Fruit fly (Drosophila melanogaster) whole organism, embryonic: ENCODE results near the gene lectin-37Db.

Experiments used
- Ada2b ChIP-seq: fragments of 200-800 bp; sonication (Bioruptor generic); IDR thresholded peaks from 2 replicates; pipeline ENCODE4 v1.3.6; 2022; ENCODE audit warnings: missing biosample characterization, missing genetic modification characterization
- Antp ChIP-seq: fragments of 200-800 bp; sonication (Bioruptor generic); optimal IDR thresholded peaks from 3 replicates; lab custom pipeline; 2016; ENCODE audit warnings: missing biosample characterization, missing genetic modification characterization
- CG10147 ChIP-seq: fragments of 200-800 bp; sonication (Bioruptor generic); optimal IDR thresholded peaks from 2 replicates; lab custom pipeline; 2019; ENCODE audit warnings: missing biosample characterization, mild to moderate bottlenecking, missing genetic modification characterization, moderate library complexity
- CG10462 ChIP-seq: fragments of 200-800 bp; sonication (Bioruptor generic); optimal IDR thresholded peaks from 2 replicates; lab custom pipeline; 2016; ENCODE audit warnings: missing biosample characterization, missing genetic modification characterization
- CG12659 ChIP-seq: fragments of 200-800 bp; sonication (Bioruptor generic); optimal IDR thresholded peaks from 3 replicates; lab custom pipeline; 2017; ENCODE audit warnings: mild to moderate bottlenecking, missing biosample characterization, missing genetic modification reagents, missing genetic modification characterization
- CG14860 ChIP-seq: fragments of 200-800 bp; sonication (Bioruptor generic); IDR thresholded peaks from 3 replicates; pipeline ENCODE4 v1.3.6; 2022; ENCODE audit warnings: missing biosample characterization, missing genetic modification characterization; ENCODE audit not compliant: partially characterized antibody
- CG1602 ChIP-seq: fragments of 200-800 bp; sonication (Bioruptor generic); optimal IDR thresholded peaks from 3 replicates; lab custom pipeline; 2016; ENCODE audit warnings: missing biosample characterization, missing genetic modification characterization
- CG1603 ChIP-seq: fragments of 200-800 bp; sonication (Bioruptor generic); optimal IDR thresholded peaks from 2 replicates; lab custom pipeline; 2019; ENCODE audit warnings: missing biosample characterization, mild to moderate bottlenecking, missing genetic modification characterization, moderate library complexity
- CG17359 ChIP-seq: fragments of 200-800 bp; sonication (Bioruptor generic); optimal IDR thresholded peaks from 3 replicates; lab custom pipeline; 2018; ENCODE audit warnings: missing biosample characterization, mild to moderate bottlenecking, missing genetic modification characterization, moderate library complexity
- CG17802 ChIP-seq: fragments of 200-800 bp; sonication (Bioruptor generic); optimal IDR thresholded peaks from 2 replicates; lab custom pipeline; 2018; ENCODE audit warnings: missing biosample characterization, mild to moderate bottlenecking, missing genetic modification characterization, moderate library complexity
- CG2199 ChIP-seq: fragments of 200-800 bp; sonication (Bioruptor generic); IDR thresholded peaks from 3 replicates; pipeline ENCODE4 v1.3.6; 2022; ENCODE audit warnings: missing biosample characterization, missing genetic modification characterization
- CG2678 ChIP-seq: fragments of 200-800 bp; sonication (Bioruptor generic); optimal IDR thresholded peaks from 3 replicates; lab custom pipeline; 2019; ENCODE audit warnings: missing biosample characterization, mild to moderate bottlenecking, missing genetic modification characterization, moderate library complexity
- CG2712 ChIP-seq: fragments of 200-800 bp; optimal IDR thresholded peaks from 3 replicates; lab custom pipeline; 2019; ENCODE audit warnings: missing biosample characterization, mild to moderate bottlenecking, missing genetic modification characterization, moderate library complexity
- CG30020 ChIP-seq: fragments of 200-800 bp; optimal IDR thresholded peaks from 2 replicates; lab custom pipeline; 2019; ENCODE audit warnings: missing biosample characterization, mild to moderate bottlenecking, missing genetic modification characterization, moderate library complexity
- CG31224 ChIP-seq: fragments of 200-800 bp; sonication (Bioruptor generic); IDR thresholded peaks from 2 replicates; pipeline ENCODE4 v1.3.6; 2022; ENCODE audit warnings: missing biosample characterization, missing genetic modification characterization
- CG34422 ChIP-seq: fragments of 200-800 bp; sonication (Bioruptor generic); IDR thresholded peaks from 3 replicates; pipeline ENCODE4 v1.3.6; 2022; ENCODE audit warnings: missing biosample characterization, missing genetic modification characterization
- CG3995 ChIP-seq: fragments of 200-800 bp; sonication (Bioruptor generic); optimal IDR thresholded peaks from 3 replicates; lab custom pipeline; 2016; ENCODE audit warnings: missing biosample characterization, missing genetic modification characterization
- CG42726 ChIP-seq: fragments of 200-800 bp; sonication (Bioruptor generic); IDR thresholded peaks from 2 replicates; pipeline ENCODE4 v1.3.6; 2022; ENCODE audit warnings: missing biosample characterization, missing genetic modification characterization; ENCODE audit not compliant: partially characterized antibody
- CG6254 ChIP-seq: fragments of 200-800 bp; sonication (Bioruptor generic); optimal IDR thresholded peaks from 3 replicates; lab custom pipeline; 2017; ENCODE audit warnings: mild to moderate bottlenecking, missing biosample characterization, missing genetic modification reagents, missing genetic modification characterization
- CG8478 ChIP-seq: fragments of >200 bp; optimal IDR thresholded peaks from 2 replicates; lab custom pipeline; 2018
- CG9437 ChIP-seq: fragments of 200-800 bp; sonication (Bioruptor generic); optimal IDR thresholded peaks from 2 replicates; lab custom pipeline; 2018; ENCODE audit warnings: missing biosample characterization, mild to moderate bottlenecking, missing genetic modification characterization
- CHES-1-like ChIP-seq: fragments of 200-800 bp; sonication (Bioruptor generic); optimal IDR thresholded peaks from 2 replicates; lab custom pipeline; 2016; ENCODE audit warnings: missing biosample characterization, missing genetic modification characterization
- CoRest ChIP-seq: fragments of 200-800 bp; sonication (Bioruptor generic); optimal IDR thresholded peaks from 3 replicates; lab custom pipeline; 2018; ENCODE audit warnings: missing biosample characterization, mild to moderate bottlenecking, missing genetic modification characterization, moderate library complexity
- Dad ChIP-seq: fragments of 200-800 bp; sonication (Bioruptor generic); optimal IDR thresholded peaks from 3 replicates; lab custom pipeline; 2016; ENCODE audit warnings: missing biosample characterization, missing genetic modification characterization
- Dip3 ChIP-seq: fragments of 200-800 bp; sonication (Bioruptor generic); optimal IDR thresholded peaks from 3 replicates; lab custom pipeline; 2016; ENCODE audit warnings: missing biosample characterization, missing genetic modification characterization
- E2f2 ChIP-seq: fragments of 200-800 bp; sonication (Bioruptor generic); IDR thresholded peaks from 2 replicates; pipeline ENCODE4 v1.3.6; 2022; ENCODE audit warnings: missing biosample characterization, missing genetic modification characterization
- ERR ChIP-seq: fragments of 200-800 bp; sonication (Bioruptor generic); optimal IDR thresholded peaks from 2 replicates; lab custom pipeline; 2016; ENCODE audit warnings: missing biosample characterization, missing genetic modification characterization
- Ets65A ChIP-seq: fragments of 200-800 bp; sonication (Bioruptor generic); peaks from one replicate; lab custom pipeline; 2016; ENCODE audit warnings: missing biosample characterization, missing genetic modification characterization
- Fer2 ChIP-seq: fragments of 200-800 bp; sonication (Bioruptor generic); optimal IDR thresholded peaks from 2 replicates; lab custom pipeline; 2018; ENCODE audit warnings: missing biosample characterization, mild to moderate bottlenecking, missing genetic modification characterization, moderate library complexity
- H15 ChIP-seq: fragments of 200-800 bp; sonication (Bioruptor generic); IDR thresholded peaks from 3 replicates; pipeline ENCODE4 v1.3.6; 2022; ENCODE audit warnings: missing biosample characterization, missing genetic modification characterization
- Hr3 ChIP-seq: fragments of 200-800 bp; sonication (Bioruptor generic); optimal IDR thresholded peaks from 3 replicates; lab custom pipeline; 2016; ENCODE audit warnings: missing biosample characterization, missing genetic modification characterization
- Hr51 ChIP-seq, 2 experiments: fragments of 200-800 bp; sonication (Bioruptor generic); optimal IDR thresholded peaks; 2 replicates in 1 of 2; 3 replicates in 1 of 2; lab custom pipeline; 2016 to 2018; ENCODE audit warnings: missing biosample characterization in 2 of 2, missing genetic modification characterization in 2 of 2, mild to moderate bottlenecking in 1 of 2, moderate library complexity in 1 of 2
- Lhr ChIP-seq: fragments of 200-800 bp; sonication (Bioruptor generic); optimal IDR thresholded peaks from 3 replicates; lab custom pipeline; 2017; ENCODE audit warnings: mild to moderate bottlenecking, missing biosample characterization, missing genetic modification reagents, missing genetic modification characterization
- Nf-YB ChIP-seq: fragments of 200-800 bp; sonication (Bioruptor generic); optimal IDR thresholded peaks from 3 replicates; lab custom pipeline; 2019; ENCODE audit warnings: missing biosample characterization, mild to moderate bottlenecking, missing genetic modification characterization, moderate library complexity
- Rfx ChIP-seq: fragments of 200-800 bp; sonication (Bioruptor generic); IDR thresholded peaks from 2 replicates; pipeline ENCODE4 v1.3.6; 2022; ENCODE audit warnings: missing biosample characterization, missing genetic modification characterization
- caup ChIP-seq: fragments of 200-800 bp; sonication (Bioruptor generic); optimal IDR thresholded peaks from 3 replicates; lab custom pipeline; 2017; ENCODE audit warnings: missing biosample characterization, mild to moderate bottlenecking, missing genetic modification characterization, moderate library complexity; ENCODE audit not compliant: severe bottlenecking
- cwo ChIP-seq: fragments of 200-800 bp; sonication (Bioruptor generic); optimal IDR thresholded peaks from 3 replicates; lab custom pipeline; 2017; ENCODE audit warnings: missing biosample characterization, missing genetic modification characterization, mild to moderate bottlenecking, moderate library complexity, missing genetic modification reagents
- disco-r ChIP-seq: fragments of 200-800 bp; sonication (Bioruptor generic); optimal IDR thresholded peaks from 2 replicates; lab custom pipeline; 2016; ENCODE audit warnings: missing biosample characterization, missing genetic modification characterization
- ewg ChIP-seq: fragments of 200-800 bp; sonication (Bioruptor generic); optimal IDR thresholded peaks from 3 replicates; lab custom pipeline; 2017; ENCODE audit warnings: mild to moderate bottlenecking, missing biosample characterization, missing genetic modification reagents, missing genetic modification characterization
- gcm2 ChIP-seq: fragments of 200-800 bp; sonication (Bioruptor generic); optimal IDR thresholded peaks from 2 replicates; lab custom pipeline; 2016; ENCODE audit warnings: missing biosample characterization, missing genetic modification characterization
- row ChIP-seq: fragments of 200-800 bp; sonication (Bioruptor generic); IDR thresholded peaks from 3 replicates; pipeline ENCODE4 v1.3.6; 2022; ENCODE audit warnings: missing biosample characterization, missing genetic modification characterization
- salm ChIP-seq: fragments of 200-800 bp; sonication (Bioruptor generic); optimal IDR thresholded peaks from 2 replicates; lab custom pipeline; 2018; ENCODE audit warnings: missing biosample characterization, mild to moderate bottlenecking, missing genetic modification characterization
- sd ChIP-seq: fragments of 200-800 bp; sonication (Bioruptor generic); optimal IDR thresholded peaks from 3 replicates; lab custom pipeline; 2018; ENCODE audit warnings: missing biosample characterization, mild to moderate bottlenecking, missing genetic modification characterization, moderate library complexity
- seq ChIP-seq: fragments of 200-800 bp; sonication (Bioruptor generic); IDR thresholded peaks from 2 replicates; pipeline ENCODE4 v1.3.6; 2022; ENCODE audit warnings: missing biosample characterization, missing genetic modification characterization
- sima ChIP-seq: fragments of 200-800 bp; sonication (Bioruptor generic); optimal IDR thresholded peaks from 2 replicates; lab custom pipeline; 2016; ENCODE audit warnings: missing biosample characterization, missing genetic modification characterization
- sob ChIP-seq: fragments of 200-800 bp; sonication (Bioruptor generic); IDR thresholded peaks from 2 replicates; pipeline ENCODE4 v1.3.6; 2022; ENCODE audit warnings: missing biosample characterization, missing genetic modification characterization
- sug ChIP-seq: fragments of 200-800 bp; optimal IDR thresholded peaks from 2 replicates; lab custom pipeline; 2019; ENCODE audit warnings: missing biosample characterization, mild to moderate bottlenecking, missing genetic modification characterization, moderate library complexity
- tgo ChIP-seq: fragments of 200-800 bp; sonication (Bioruptor generic); IDR thresholded peaks from 3 replicates; pipeline ENCODE4 v1.3.6; 2022; ENCODE audit warnings: missing biosample characterization, missing genetic modification characterization
- trem ChIP-seq: fragments of 200-800 bp; optimal IDR thresholded peaks from 3 replicates; lab custom pipeline; 2019; ENCODE audit warnings: missing biosample characterization, mild to moderate bottlenecking, missing genetic modification characterization, moderate library complexity
- vvl ChIP-seq: fragments of 200-800 bp; sonication (Bioruptor generic); IDR thresholded peaks from 2 replicates; pipeline ENCODE4 v1.3.6; 2022; ENCODE audit warnings: missing biosample characterization, missing genetic modification characterization
- zen ChIP-seq: fragments of 200-800 bp; sonication (Bioruptor generic); optimal IDR thresholded peaks from 3 replicates; lab custom pipeline; 2018; ENCODE audit warnings: missing biosample characterization, mild to moderate bottlenecking, missing genetic modification characterization, moderate library complexity

lectin-37Db gene

dm6 chr2L:19453381-19453780, 34.5 kb downstream of the lectin-37Db start, which contains the start of gene Top2 (continued):
- TF ChIP-seq vvl (GFP tag; lab: Robert Waterston, UW) (peak; percentile 9; the same call in 1 of the 2 replicates), CG30020 (tag; lab: Kevin White, UChicago) (peak; percentile 70), Antp (GFP tag; lab: Kevin White, UChicago) (peak; percentile 43), Hr51 (GFP tag; optimal IDR thresholded peaks at IDR 0.05; lab: Kevin White, UChicago) (peak in 1 of 2 experiments; percentile 48), sima (GFP tag; lab: Kevin White, UChicago) (no peak), CG34422 (GFP tag; lab: Robert Waterston, UW) (0 out of 3 replicates have a peak, but pooled peaks have one; percentile 8), Lhr (GFP tag; lab: Kevin White, UChicago) (peak; percentile 94), Nf-YB (GFP tag; lab: Kevin White, UChicago) (peak; percentile 2), CoRest (tag; lab: Kevin White, UChicago) (peak; percentile 69), Rfx (GFP tag; lab: Robert Waterston, UW) (peak; percentile 63), ewg (GFP tag; lab: Kevin White, UChicago) (peak; percentile 43), trem (tag; lab: Kevin White, UChicago) (peak; percentile 78), CG8478 (lab: Kevin White, UChicago) (no peak), CG17359 (no peak), disco-r (GFP tag; lab: Kevin White, UChicago) (no peak), E2f2 (GFP tag; lab: Robert Waterston, UW) (peak; percentile 76), Hr3 (GFP tag; lab: Kevin White, UChicago) (peak; percentile 18), CG42726 (GFP tag; lab: Robert Waterston, UW) (peak; percentile 83), Fer2 (tag; lab: Kevin White, UChicago) (no peak), Dip3 (GFP tag; lab: Kevin White, UChicago) (peak; percentile 22), cwo (GFP tag; lab: Kevin White, UChicago) (peak; percentile 87), tgo (no peak), CG2712 (peak; percentile 89), seq (no peak), CG2678 (tag; lab: Kevin White, UChicago) (no peak), CG9437 (GFP tag; lab: Kevin White, UChicago) (peak; percentile 5), CG10147 (GFP tag; lab: Kevin White, UChicago) (peak; percentile 22), CG3995 (GFP tag; lab: Kevin White, UChicago) (peak; percentile 100), Dad (GFP tag; lab: Kevin White, UChicago) (peak; percentile 3), H15 (GFP tag; lab: Robert Waterston, UW) (no peak), CG10462 (GFP tag; lab: Kevin White, UChicago) (peak; percentile 20), row (peak; percentile 81), CG14860 (GFP tag; lab: Robert Waterston, UW) (peak; percentile 77), CG17802 (tag; lab: Kevin White, UChicago) (peak; percentile 100), sug (tag; lab: Kevin White, UChicago) (peak; percentile 38), CG1602 (GFP tag; lab: Kevin White, UChicago) (no peak), zen (tag; lab: Kevin White, UChicago) (peak; percentile 48), salm (tag; lab: Kevin White, UChicago) (no peak), CG2199 (peak; percentile 79; the same call in 2 of the 3 replicates), CG6254 (GFP tag; lab: Kevin White, UChicago) (no peak), Ets65A (GFP tag; lab: Kevin White, UChicago) (peak; percentile 92), sd (tag; lab: Kevin White, UChicago) (peak; percentile 6), ERR (peak; percentile 13), Ada2b (GFP tag; lab: Robert Waterston, UW) (peak; percentile 27; the same call in 1 of the 2 replicates), CG1603 (peak; percentile 94), CG12659 (GFP tag; lab: Kevin White, UChicago) (peak; percentile 79), caup (GFP tag; lab: Kevin White, UChicago) (peak; percentile 17), CG31224 (GFP tag; lab: Robert Waterston, UW) (no peak), CHES-1-like (peak; percentile 67), sob (GFP tag; lab: Robert Waterston, UW) (peak; percentile 48; the same call in 1 of the 2 replicates), gcm2 (GFP tag; lab: Kevin White, UChicago) (no peak)
